Fruit fly (Drosophila melanogaster) whole organism, embryonic: ENCODE results near the gene Exn.

ENCODE experiments used
- Ada2b ChIP-seq: fragments of 200-800 bp; sonication (Bioruptor generic); IDR thresholded peaks from 2 replicates; pipeline ENCODE4 v1.3.6; 2022; ENCODE audit warnings: missing biosample characterization, missing genetic modification characterization
- Aef1 ChIP-seq: fragments of 200-800 bp; sonication (Bioruptor generic); IDR thresholded peaks from 3 replicates; pipeline ENCODE4 v1.3.6; 2022; ENCODE audit warnings: missing biosample characterization, missing genetic modification characterization
- Antp ChIP-seq: fragments of 200-800 bp; sonication (Bioruptor generic); optimal IDR thresholded peaks from 3 replicates; lab custom pipeline; 2016; ENCODE audit warnings: missing biosample characterization, missing genetic modification characterization
- CG11093 ChIP-seq: fragments of 200-800 bp; sonication (Bioruptor generic); IDR thresholded peaks from 3 replicates; pipeline ENCODE4 v1.3.6; 2022; ENCODE audit warnings: missing biosample characterization, missing genetic modification characterization
- CG12299 ChIP-seq: fragments of 200-800 bp; sonication (Bioruptor generic); optimal IDR thresholded peaks from 2 replicates; lab custom pipeline; 2018; ENCODE audit warnings: missing biosample characterization, mild to moderate bottlenecking, missing genetic modification characterization
- CG13287 ChIP-seq: fragments of 200-800 bp; sonication (Bioruptor generic); IDR thresholded peaks from 2 replicates; pipeline ENCODE4 v1.3.6; 2022; ENCODE audit warnings: missing biosample characterization, missing genetic modification characterization; ENCODE audit not compliant: partially characterized antibody
- CG13775 ChIP-seq: fragments of 200-800 bp; sonication (Bioruptor generic); optimal IDR thresholded peaks from 3 replicates; lab custom pipeline; 2017; ENCODE audit warnings: missing biosample characterization, mild to moderate bottlenecking, missing genetic modification characterization
- CG14965 ChIP-seq: fragments of 200-800 bp; sonication (Bioruptor generic); optimal IDR thresholded peaks from 2 replicates; lab custom pipeline; 2016; ENCODE audit warnings: missing biosample characterization, missing genetic modification characterization, borderline replicate concordance
- CG1832 ChIP-seq: fragments of 200-800 bp; sonication (Bioruptor generic); optimal IDR thresholded peaks from 2 replicates; lab custom pipeline; 2017; ENCODE audit warnings: missing biosample characterization, mild to moderate bottlenecking, missing genetic modification characterization, inconsistent platforms
- CG18619 ChIP-seq: fragments of 200-800 bp; sonication (Bioruptor generic); optimal IDR thresholded peaks from 3 replicates; lab custom pipeline; 2017; ENCODE audit warnings: missing biosample characterization, mild to moderate bottlenecking, missing genetic modification characterization
- CG34422 ChIP-seq: fragments of 200-800 bp; sonication (Bioruptor generic); IDR thresholded peaks from 3 replicates; pipeline ENCODE4 v1.3.6; 2022; ENCODE audit warnings: missing biosample characterization, missing genetic modification characterization
- CG4730 ChIP-seq: fragments of 200-800 bp; sonication (Bioruptor generic); IDR thresholded peaks from 2 replicates; pipeline ENCODE4 v1.3.6; 2022; ENCODE audit warnings: missing biosample characterization, missing genetic modification characterization
- CG6175 ChIP-seq: fragments of 200-800 bp; sonication (Bioruptor generic); IDR thresholded peaks from 3 replicates; pipeline ENCODE4 v1.3.6; 2022; ENCODE audit warnings: missing biosample characterization, missing genetic modification characterization
- CG8089 ChIP-seq: fragments of 200-800 bp; sonication (Bioruptor generic); optimal IDR thresholded peaks from 3 replicates; lab custom pipeline; 2016; ENCODE audit warnings: missing biosample characterization, missing genetic modification characterization
- CG9437 ChIP-seq: fragments of 200-800 bp; sonication (Bioruptor generic); optimal IDR thresholded peaks from 2 replicates; lab custom pipeline; 2018; ENCODE audit warnings: missing biosample characterization, mild to moderate bottlenecking, missing genetic modification characterization
- Deaf1 ChIP-seq: fragments of 200-800 bp; optimal IDR thresholded peaks from 3 replicates; lab custom pipeline; 2019; ENCODE audit warnings: missing biosample characterization, mild to moderate bottlenecking, missing genetic modification characterization, moderate library complexity
- E2f2 ChIP-seq: fragments of 200-800 bp; sonication (Bioruptor generic); IDR thresholded peaks from 2 replicates; pipeline ENCODE4 v1.3.6; 2022; ENCODE audit warnings: missing biosample characterization, missing genetic modification characterization
- GATAe ChIP-seq: fragments of 200-800 bp; sonication (Bioruptor generic); conservative IDR thresholded peaks from 2 replicates; pipeline ENCODE4 v1.3.6; 2022; ENCODE audit warnings: missing biosample characterization, missing genetic modification characterization
- Gug ChIP-seq: fragments of 200-800 bp; sonication (Bioruptor generic); IDR thresholded peaks from 4 replicates; pipeline ENCODE4 v1.3.6; 2022; ENCODE audit warnings: missing biosample characterization, missing genetic modification characterization
- HLH4C ChIP-seq: fragments of 200-800 bp; sonication (Bioruptor generic); IDR thresholded peaks from 3 replicates; pipeline ENCODE4 v1.3.6; 2022; ENCODE audit warnings: missing biosample characterization, missing genetic modification characterization; ENCODE audit not compliant: partially characterized antibody
- HLH54F ChIP-seq: fragments of 200-800 bp; sonication (Bioruptor generic); optimal IDR thresholded peaks from 3 replicates; lab custom pipeline; 2016; ENCODE audit warnings: missing biosample characterization, missing genetic modification characterization
- HmgD ChIP-seq: fragments of 200-800 bp; sonication (Bioruptor generic); optimal IDR thresholded peaks from 3 replicates; lab custom pipeline; 2016; ENCODE audit warnings: missing biosample characterization, missing genetic modification characterization
- MESR4 ChIP-seq: fragments of 200-800 bp; sonication (Bioruptor generic); optimal IDR thresholded peaks from 2 replicates; lab custom pipeline; 2018; ENCODE audit warnings: missing biosample characterization, mild to moderate bottlenecking, missing genetic modification characterization, moderate library complexity
- Myb ChIP-seq: fragments of 200-800 bp; sonication (Bioruptor generic); optimal IDR thresholded peaks from 2 replicates; lab custom pipeline; 2016; ENCODE audit warnings: missing biosample characterization, missing genetic modification characterization
- NC2β ChIP-seq: fragments of 200-800 bp; sonication (Bioruptor generic); optimal IDR thresholded peaks from 2 replicates; lab custom pipeline; 2016; ENCODE audit warnings: missing biosample characterization, missing genetic modification characterization
- Sry-δ ChIP-seq: fragments of 200-800 bp; sonication (Bioruptor generic); optimal IDR thresholded peaks from 2 replicates; lab custom pipeline; 2016; ENCODE audit warnings: missing biosample characterization, missing genetic modification characterization
- Tbp ChIP-seq: fragments of >200 bp; optimal IDR thresholded peaks from 2 replicates; lab custom pipeline; 2018; ENCODE audit warnings: missing biosample characterization, missing genetic modification characterization
- btn ChIP-seq: fragments of 200-800 bp; sonication (Bioruptor generic); optimal IDR thresholded peaks from 2 replicates; lab custom pipeline; 2016; ENCODE audit warnings: missing biosample characterization, missing genetic modification characterization
- chif ChIP-seq, 2 experiments: fragments of 200-800 bp; sonication (Bioruptor generic); optimal IDR thresholded peaks; 3 replicates each; lab custom pipeline; 2016; ENCODE audit warnings: missing biosample characterization in 2 of 2, missing genetic modification characterization in 2 of 2
- disco-r ChIP-seq: fragments of 200-800 bp; sonication (Bioruptor generic); optimal IDR thresholded peaks from 2 replicates; lab custom pipeline; 2016; ENCODE audit warnings: missing biosample characterization, missing genetic modification characterization
- esg ChIP-seq: fragments of 200-800 bp; sonication (Bioruptor generic); conservative IDR thresholded peaks from 2 replicates; pipeline ENCODE4 v1.3.6; 2022; ENCODE audit warnings: missing biosample characterization, missing genetic modification characterization
- eve ChIP-seq, 2 experiments: fragments of >200 bp; optimal IDR thresholded peaks; 2 replicates each; lab custom pipeline; 2017; ENCODE audit warnings: missing biosample characterization in 2 of 2, missing genetic modification characterization in 2 of 2
- fd3F ChIP-seq: fragments of 200-800 bp; sonication (Bioruptor generic); optimal IDR thresholded peaks from 2 replicates; lab custom pipeline; 2018; ENCODE audit warnings: missing biosample characterization, mild to moderate bottlenecking, missing genetic modification characterization, moderate library complexity
- fu2 ChIP-seq: fragments of 200-800 bp; sonication (Bioruptor generic); optimal IDR thresholded peaks from 2 replicates; lab custom pipeline; 2016; ENCODE audit warnings: missing biosample characterization, missing genetic modification characterization
- gce ChIP-seq: fragments of 200-800 bp; sonication (Bioruptor generic); IDR thresholded peaks from 3 replicates; pipeline ENCODE4 v1.3.6; 2022; ENCODE audit warnings: missing biosample characterization, missing genetic modification characterization
- gcm ChIP-seq: fragments of 200-800 bp; sonication (Bioruptor generic); optimal IDR thresholded peaks from 2 replicates; lab custom pipeline; 2019; ENCODE audit warnings: missing biosample characterization, mild to moderate bottlenecking, missing genetic modification characterization, moderate library complexity
- gcm2 ChIP-seq: fragments of 200-800 bp; sonication (Bioruptor generic); optimal IDR thresholded peaks from 2 replicates; lab custom pipeline; 2016; ENCODE audit warnings: missing biosample characterization, missing genetic modification characterization
- gsb ChIP-seq: fragments of 200-800 bp; sonication (Bioruptor generic); IDR thresholded peaks from 2 replicates; pipeline ENCODE4 v1.3.6; 2022; ENCODE audit warnings: missing biosample characterization, missing genetic modification characterization
- hb ChIP-seq: fragments of 200-800 bp; sonication (Bioruptor generic); IDR thresholded peaks from 3 replicates; pipeline ENCODE4 v1.3.6; 2022; ENCODE audit warnings: missing biosample characterization, missing genetic modification characterization; ENCODE audit not compliant: partially characterized antibody
- jumu ChIP-seq: fragments of 200-800 bp; sonication (Bioruptor generic); optimal IDR thresholded peaks from 3 replicates; lab custom pipeline; 2016; ENCODE audit warnings: missing biosample characterization, missing genetic modification characterization
- mld ChIP-seq: fragments of 200-800 bp; sonication (Bioruptor generic); IDR thresholded peaks from 3 replicates; pipeline ENCODE4 v1.3.6; 2022; ENCODE audit warnings: missing biosample characterization, missing genetic modification characterization; ENCODE audit not compliant: partially characterized antibody
- salm ChIP-seq: fragments of 200-800 bp; sonication (Bioruptor generic); optimal IDR thresholded peaks from 2 replicates; lab custom pipeline; 2018; ENCODE audit warnings: missing biosample characterization, mild to moderate bottlenecking, missing genetic modification characterization
- scrt ChIP-seq: fragments of 200-800 bp; sonication (Bioruptor generic); optimal IDR thresholded peaks from 2 replicates; lab custom pipeline; 2018; ENCODE audit warnings: missing biosample characterization, mild to moderate bottlenecking, missing genetic modification characterization, moderate library complexity
- sd ChIP-seq: fragments of 200-800 bp; sonication (Bioruptor generic); optimal IDR thresholded peaks from 3 replicates; lab custom pipeline; 2018; ENCODE audit warnings: missing biosample characterization, mild to moderate bottlenecking, missing genetic modification characterization, moderate library complexity
- sens-2 ChIP-seq: fragments of 200-800 bp; sonication (Bioruptor generic); IDR thresholded peaks from 2 replicates; pipeline ENCODE4 v1.3.6; 2022; ENCODE audit warnings: missing biosample characterization, missing genetic modification characterization
- sug ChIP-seq: fragments of 200-800 bp; optimal IDR thresholded peaks from 2 replicates; lab custom pipeline; 2019; ENCODE audit warnings: missing biosample characterization, mild to moderate bottlenecking, missing genetic modification characterization, moderate library complexity
- unc-4 ChIP-seq: fragments of 200-800 bp; sonication (Bioruptor generic); IDR thresholded peaks from 2 replicates; pipeline ENCODE4 v1.3.6; 2022; ENCODE audit warnings: missing biosample characterization, missing genetic modification characterization; ENCODE audit not compliant: partially characterized antibody
- vnd ChIP-seq: fragments of 200-800 bp; sonication (Bioruptor generic); IDR thresholded peaks from 3 replicates; pipeline ENCODE4 v1.3.6; 2022; ENCODE audit warnings: missing biosample characterization, missing genetic modification characterization; ENCODE audit not compliant: partially characterized antibody
- wdn ChIP-seq: fragments of 200-800 bp; sonication (Bioruptor generic); IDR thresholded peaks from 2 replicates; pipeline ENCODE4 v1.3.6; 2022; ENCODE audit warnings: missing biosample characterization, missing genetic modification characterization
- wor ChIP-seq: fragments of 200-800 bp; sonication (Bioruptor generic); IDR thresholded peaks from 2 replicates; pipeline ENCODE4 v1.3.6; 2022; ENCODE audit warnings: missing biosample characterization, missing genetic modification characterization

The Exn gene

DNA sequence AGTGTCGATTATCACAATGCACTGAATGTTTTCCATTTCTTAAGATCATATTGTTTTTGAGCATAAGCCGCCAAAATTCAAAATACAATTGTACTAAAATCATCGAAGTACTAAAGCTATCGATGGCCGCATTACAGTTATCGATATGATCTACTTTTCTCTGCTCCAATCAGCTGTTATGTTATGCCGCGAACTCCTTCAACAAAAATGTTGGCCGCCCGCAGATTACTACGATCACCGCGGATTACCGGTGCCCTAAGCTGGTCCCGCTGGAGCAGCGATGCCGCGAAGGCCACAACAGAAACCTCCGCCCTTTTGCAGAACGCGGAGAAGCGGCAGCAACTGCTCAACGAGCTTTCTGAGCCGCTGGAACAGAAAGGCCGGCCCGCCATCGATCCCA, 65.7 kb downstream of the Exn start, which contains the start of gene beg (continued):
- no peak for TF ChIP-seq Ada2b
- TF ChIP-seq E2f2 (GFP tag; lab: Robert Waterston, UW) = peak; percentile 92
- TF ChIP-seq salm (tag; lab: Kevin White, UChicago) = no peak
- TF ChIP-seq wor = no peak
- TF ChIP-seq CG8089 (GFP tag; lab: Kevin White, UChicago) = no peak
- peak; percentile 36 for TF ChIP-seq MESR4 (GFP tag; lab: Kevin White, UChicago)
- no peak for TF ChIP-seq eve (GFP tag; optimal IDR thresholded peaks at IDR 0.05; lab: Kevin White, UChicago)
- TF ChIP-seq scrt (GFP tag; lab: Kevin White, UChicago) = no peak
- TF ChIP-seq CG6175 = no peak
- no peak for TF ChIP-seq Deaf1 (tag; lab: Kevin White, UChicago)
- TF ChIP-seq Sry-δ (GFP tag; lab: Kevin White, UChicago) = peak; percentile 34
- TF ChIP-seq esg (GFP tag; lab: Robert Waterston, UW) = no peak
- TF ChIP-seq CG18619 = no peak
- no peak for TF ChIP-seq CG1832 (GFP tag; lab: Kevin White, UChicago)
- peak; percentile 86 for TF ChIP-seq CG13287 (GFP tag; lab: Robert Waterston, UW)
- no peak for TF ChIP-seq sd (tag; lab: Kevin White, UChicago)
- TF ChIP-seq mld (GFP tag; lab: Robert Waterston, UW) = peak; percentile 64; the same call in 1 of the 3 replicates
- TF ChIP-seq vnd = peak; percentile 49; the same call in 2 of the 3 replicates

DNA sequence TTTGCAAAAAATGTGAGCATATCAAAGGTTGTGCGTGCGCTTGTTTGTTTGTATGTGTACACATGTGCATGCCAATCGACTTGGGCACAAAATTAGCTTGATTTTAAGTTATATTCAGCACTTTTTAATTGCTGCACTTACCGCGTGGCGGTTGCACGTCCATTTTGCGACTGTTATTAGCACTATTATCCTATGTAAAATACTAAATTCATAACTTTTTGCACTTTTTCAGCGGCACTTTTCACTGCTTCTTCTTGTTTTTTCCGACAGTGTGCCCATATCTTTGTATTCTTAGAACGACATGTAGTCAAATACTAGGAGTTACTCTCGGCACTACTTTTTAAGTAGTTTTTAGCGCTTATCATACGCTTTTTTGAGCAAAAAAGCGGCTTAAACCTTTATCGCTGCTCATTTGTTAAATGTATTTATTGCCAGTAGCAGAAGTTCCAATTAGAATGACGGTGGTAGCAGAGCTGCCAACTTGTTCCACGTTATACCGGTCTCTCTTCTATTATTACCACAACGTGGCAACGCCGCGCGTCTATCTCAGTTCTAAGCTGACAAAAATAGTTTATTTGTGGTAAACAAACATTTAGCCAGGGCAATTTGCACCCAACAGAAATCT, 72.6 kb downstream of the Exn start, which contains the start of the genes scaf6 and Papst2:
Gene scaf6, minus strand, starts transcription at position 278 of the 625 bp plus-strand sequence.
Gene Papst2, plus strand, starts transcription at position 501 of the 625 bp plus-strand sequence.
- TF ChIP-seq HmgD (GFP tag; lab: Kevin White, UChicago) (peak; percentile 58), gsb (0 out of 2 replicates have a peak, but pooled peaks have one; percentile 20), wdn (no peak), CG6175 (no peak), CG9437 (GFP tag; lab: Kevin White, UChicago) (no peak), CG11093 (GFP tag; lab: Robert Waterston, UW) (no peak), CG4730 (GFP tag; lab: Robert Waterston, UW) (no peak), Myb (GFP tag; lab: Kevin White, UChicago) (peak; percentile 68), GATAe (0 out of 2 replicates have a peak, but pooled peaks have one; percentile 24), CG12299 (tag; lab: Kevin White, UChicago) (no peak), jumu (GFP tag; lab: Kevin White, UChicago) (peak; percentile 13), Tbp (GFP tag; lab: Kevin White, UChicago) (no peak), Aef1 (GFP tag; lab: Robert Waterston, UW) (no peak), sug (tag; lab: Kevin White, UChicago) (peak; percentile 12), btn (GFP tag; lab: Kevin White, UChicago) (no peak), HLH4C (GFP tag; lab: Robert Waterston, UW) (no peak), Gug (GFP tag; lab: Robert Waterston, UW) (no peak), hb (no peak), Antp (GFP tag; lab: Kevin White, UChicago) (no peak), NC2β (GFP tag; lab: Kevin White, UChicago) (peak; percentile 4), HLH54F (peak; percentile 5), disco-r (GFP tag; lab: Kevin White, UChicago) (no peak), unc-4 (GFP tag; lab: Robert Waterston, UW) (0 out of 2 replicates have a peak, but pooled peaks have one; percentile 25), sd (tag; lab: Kevin White, UChicago) (no peak), gce (GFP tag; lab: Robert Waterston, UW) (no peak), CG14965 (no peak), CG34422 (GFP tag; lab: Robert Waterston, UW) (peak; percentile 54; the same call in 1 of the 3 replicates), CG13775 (GFP tag; lab: Kevin White, UChicago) (peak; percentile 19), chif (GFP tag; optimal IDR thresholded peaks at IDR 0.05; lab: Kevin White, UChicago) (peak in 1 of 2 experiments; percentile 5), fd3F (no peak), gcm2 (GFP tag; lab: Kevin White, UChicago) (no peak), fu2 (GFP tag; lab: Kevin White, UChicago) (peak; percentile 11), sens-2 (no peak), gcm (GFP tag; lab: Kevin White, UChicago) (peak; percentile 29)
